Fruit fly (Drosophila melanogaster): ENCODE results near the gene Septin2.

dm6 chr3R:20560668-20561226 is 27.4 kb downstream of the Septin2 start, which contains the start of gene CG5191:
- TF ChIP-seq inv (GFP tag; IDR thresholded peaks at IDR 0.05; ENCODE audit: partially characterized antibody), result no peak
- no peak for TF ChIP-seq CG10431 (GFP tag; optimal IDR thresholded peaks at IDR 0.05)
- TF ChIP-seq CG8478 (optimal IDR thresholded peaks at IDR 0.05), result no peak
- TF ChIP-seq ATbp (GFP tag; optimal IDR thresholded peaks at IDR 0.05), result no peak
- no peak for TF ChIP-seq CG7556 (GFP tag; optimal IDR thresholded peaks at IDR 0.05)
- no peak for TF ChIP-seq CG14860 (GFP tag; IDR thresholded peaks at IDR 0.05; ENCODE audit: partially characterized antibody)
- TF ChIP-seq vfl (GFP tag; optimal IDR thresholded peaks at IDR 0.05), result no peak
- TF ChIP-seq Abd-B (GFP tag; optimal IDR thresholded peaks at IDR 0.05), result no peak
- TF ChIP-seq CG2889 (GFP tag; IDR thresholded peaks at IDR 0.05), result no peak
- TF ChIP-seq CG6791 (GFP tag; IDR thresholded peaks at IDR 0.05; ENCODE audit: partially characterized antibody), result no peak
- TF ChIP-seq CG6765 (GFP tag; optimal IDR thresholded peaks at IDR 0.05), result no peak
- no peak for TF ChIP-seq sd (tag; optimal IDR thresholded peaks at IDR 0.05)
- no peak for TF ChIP-seq Hr39 (optimal IDR thresholded peaks at IDR 0.05)
- TF ChIP-seq exex (tag; optimal IDR thresholded peaks at IDR 0.05), result no peak
